Fruit fly (Drosophila melanogaster) whole organism, embryonic: Measurements from ENCODE around the gene nan.

Experiments
- Blimp-1 ChIP-seq: fragments of 200-800 bp; sonication (Bioruptor generic); optimal IDR thresholded peaks from 3 replicates; lab custom pipeline; 2018; ENCODE audit warnings: missing biosample characterization, missing genetic modification characterization, mild to moderate bottlenecking, moderate library complexity, missing genetic modification reagents
- CG10654 ChIP-seq: fragments of 200-800 bp; sonication (Bioruptor generic); optimal IDR thresholded peaks from 2 replicates; lab custom pipeline; 2016; ENCODE audit warnings: missing biosample characterization, missing genetic modification characterization
- CG10959 ChIP-seq: fragments of 200-800 bp; sonication (Bioruptor generic); IDR thresholded peaks from 2 replicates; pipeline ENCODE4 v1.3.6; 2022; ENCODE audit warnings: missing biosample characterization, missing genetic modification characterization
- CG10979 ChIP-seq: fragments of 200-800 bp; sonication (Bioruptor generic); optimal IDR thresholded peaks from 2 replicates; lab custom pipeline; 2018; ENCODE audit warnings: missing biosample characterization, mild to moderate bottlenecking, missing genetic modification characterization, moderate library complexity
- CG11504 ChIP-seq: fragments of 200-800 bp; sonication (Bioruptor generic); optimal IDR thresholded peaks from 3 replicates; lab custom pipeline; 2019; ENCODE audit warnings: missing biosample characterization, mild to moderate bottlenecking, missing genetic modification characterization, moderate library complexity
- CG12071 ChIP-seq: fragments of 200-800 bp; sonication (Bioruptor generic); optimal IDR thresholded peaks from 3 replicates; lab custom pipeline; 2018; ENCODE audit warnings: missing biosample characterization, mild to moderate bottlenecking, missing genetic modification characterization
- CG13424 ChIP-seq: fragments of 200-800 bp; sonication (Bioruptor generic); optimal IDR thresholded peaks from 2 replicates; lab custom pipeline; 2019; ENCODE audit warnings: missing biosample characterization, mild to moderate bottlenecking, missing genetic modification characterization, moderate library complexity
- CG14860 ChIP-seq: fragments of 200-800 bp; sonication (Bioruptor generic); IDR thresholded peaks from 3 replicates; pipeline ENCODE4 v1.3.6; 2022; ENCODE audit warnings: missing biosample characterization, missing genetic modification characterization; ENCODE audit not compliant: partially characterized antibody
- CG17361 ChIP-seq: fragments of 200-800 bp; sonication (Bioruptor generic); IDR thresholded peaks from 3 replicates; pipeline ENCODE4 v1.3.6; 2022; ENCODE audit warnings: missing biosample characterization, missing genetic modification characterization
- CG17568 ChIP-seq: fragments of 200-800 bp; sonication (Bioruptor generic); optimal IDR thresholded peaks from 2 replicates; lab custom pipeline; 2018; ENCODE audit warnings: missing biosample characterization, mild to moderate bottlenecking, missing genetic modification characterization, moderate library complexity
- CG1792 ChIP-seq: fragments of 200-800 bp; sonication (Bioruptor generic); optimal IDR thresholded peaks from 2 replicates; lab custom pipeline; 2016; ENCODE audit warnings: missing biosample characterization, missing genetic modification characterization
- CG2875 ChIP-seq: fragments of 200-800 bp; sonication (Bioruptor generic); optimal IDR thresholded peaks from 2 replicates; lab custom pipeline; 2017; ENCODE audit warnings: missing biosample characterization, mild to moderate bottlenecking, missing genetic modification characterization, missing genetic modification reagents
- CG30431 ChIP-seq: fragments of 200-800 bp; sonication (Bioruptor generic); optimal IDR thresholded peaks from 2 replicates; lab custom pipeline; 2017; ENCODE audit warnings: missing biosample characterization, missing genetic modification characterization
- CG32772 ChIP-seq: fragments of 200-800 bp; sonication (Bioruptor generic); IDR thresholded peaks from 2 replicates; pipeline ENCODE4 v1.3.6; 2022; ENCODE audit warnings: missing biosample characterization, missing genetic modification characterization
- CG34376 ChIP-seq: fragments of 200-800 bp; sonication (Bioruptor generic); optimal IDR thresholded peaks from 2 replicates; lab custom pipeline; 2018; ENCODE audit warnings: missing biosample characterization, mild to moderate bottlenecking, missing genetic modification characterization
- CG4360 ChIP-seq: fragments of 200-800 bp; sonication (Bioruptor generic); IDR thresholded peaks from 2 replicates; pipeline ENCODE4 v1.3.6; 2022; ENCODE audit warnings: missing biosample characterization, missing genetic modification characterization
- CG4404 ChIP-seq: fragments of 200-800 bp; sonication (Bioruptor generic); IDR thresholded peaks from 2 replicates; pipeline ENCODE4 v1.3.6; 2022; ENCODE audit warnings: missing biosample characterization, missing genetic modification characterization
- CG4424 ChIP-seq: fragments of 200-800 bp; sonication (Bioruptor generic); optimal IDR thresholded peaks from 3 replicates; lab custom pipeline; 2016; ENCODE audit warnings: missing biosample characterization, missing genetic modification characterization
- CG6683 ChIP-seq: fragments of 200-800 bp; sonication (Bioruptor generic); optimal IDR thresholded peaks from 2 replicates; lab custom pipeline; 2017; ENCODE audit warnings: missing biosample characterization, mild to moderate bottlenecking, missing genetic modification characterization, missing genetic modification reagents
- CG7839 ChIP-seq: fragments of 200-800 bp; sonication (Bioruptor generic); optimal IDR thresholded peaks from 3 replicates; lab custom pipeline; 2018; ENCODE audit warnings: missing biosample characterization, mild to moderate bottlenecking, missing genetic modification characterization, moderate library complexity
- CG8290 ChIP-seq, 3 experiments: fragments of 200-800 bp; sonication (Bioruptor generic); optimal IDR thresholded peaks; 2 replicates each; lab custom pipeline; 2016 to 2019; ENCODE audit warnings: missing biosample characterization in 3 of 3, missing genetic modification characterization in 3 of 3, mild to moderate bottlenecking in 2 of 3, moderate library complexity in 1 of 3
- CG8924 ChIP-seq: fragments of 200-800 bp; optimal IDR thresholded peaks from 3 replicates; lab custom pipeline; 2019; ENCODE audit warnings: missing biosample characterization, mild to moderate bottlenecking, missing genetic modification characterization, moderate library complexity
- CG9727 ChIP-seq: fragments of 200-800 bp; sonication (Bioruptor generic); optimal IDR thresholded peaks from 3 replicates; lab custom pipeline; 2017; ENCODE audit warnings: missing biosample characterization, mild to moderate bottlenecking, missing genetic modification characterization
- Camta ChIP-seq: fragments of 200-800 bp; sonication (Bioruptor generic); optimal IDR thresholded peaks from 2 replicates; lab custom pipeline; 2016; ENCODE audit warnings: missing biosample characterization, missing genetic modification characterization
- CoRest ChIP-seq: fragments of 200-800 bp; sonication (Bioruptor generic); optimal IDR thresholded peaks from 3 replicates; lab custom pipeline; 2018; ENCODE audit warnings: missing biosample characterization, mild to moderate bottlenecking, missing genetic modification characterization, moderate library complexity
- CrebB ChIP-seq: fragments of 200-800 bp; sonication (Bioruptor generic); optimal IDR thresholded peaks from 3 replicates; lab custom pipeline; 2018; ENCODE audit warnings: missing biosample characterization, mild to moderate bottlenecking, missing genetic modification characterization
- D ChIP-seq, 2 experiments: fragments of 200-800 bp in 1 of 2; fragments of >200 bp in 1 of 2; sonication (Bioruptor generic) in 1 of 2; optimal IDR thresholded peaks; 2 replicates in 1 of 2; 3 replicates in 1 of 2; lab custom pipeline; 2017; ENCODE audit warnings: mild to moderate bottlenecking in 1 of 2, missing biosample characterization in 1 of 2, missing genetic modification characterization in 1 of 2, missing genetic modification reagents in 1 of 2
- Ets65A ChIP-seq: fragments of 200-800 bp; sonication (Bioruptor generic); peaks from one replicate; lab custom pipeline; 2016; ENCODE audit warnings: missing biosample characterization, missing genetic modification characterization
- HLH3B ChIP-seq: fragments of 200-800 bp; sonication (Bioruptor generic); IDR thresholded peaks from 2 replicates; pipeline ENCODE4 v1.3.6; 2022; ENCODE audit warnings: missing biosample characterization, missing genetic modification characterization
- Hr39 ChIP-seq: fragments of >200 bp; optimal IDR thresholded peaks from 2 replicates; lab custom pipeline; 2017
- Hsf ChIP-seq: fragments of 200-800 bp; sonication (Bioruptor generic); optimal IDR thresholded peaks from 3 replicates; lab custom pipeline; 2016; ENCODE audit warnings: missing biosample characterization, missing genetic modification characterization
- Kr ChIP-seq: fragments of 200-800 bp; sonication (Bioruptor generic); optimal IDR thresholded peaks from 2 replicates; lab custom pipeline; 2017; ENCODE audit warnings: missing biosample characterization, mild to moderate bottlenecking, missing genetic modification characterization
- Med ChIP-seq: fragments of 200-800 bp; sonication (Bioruptor generic); peaks from one replicate; lab custom pipeline; 2016; ENCODE audit warnings: missing biosample characterization, missing genetic modification characterization, mild to moderate bottlenecking, inconsistent platforms, moderate library complexity
- Meics ChIP-seq: fragments of 200-800 bp; sonication (Bioruptor generic); optimal IDR thresholded peaks from 2 replicates; lab custom pipeline; 2017; ENCODE audit warnings: missing biosample characterization, mild to moderate bottlenecking, missing genetic modification characterization
- Nf-YB ChIP-seq: fragments of 200-800 bp; sonication (Bioruptor generic); optimal IDR thresholded peaks from 3 replicates; lab custom pipeline; 2019; ENCODE audit warnings: missing biosample characterization, mild to moderate bottlenecking, missing genetic modification characterization, moderate library complexity
- Rfx ChIP-seq: fragments of 200-800 bp; sonication (Bioruptor generic); IDR thresholded peaks from 2 replicates; pipeline ENCODE4 v1.3.6; 2022; ENCODE audit warnings: missing biosample characterization, missing genetic modification characterization
- Sox100B ChIP-seq: fragments of 200-800 bp; sonication (Bioruptor generic); optimal IDR thresholded peaks from 3 replicates; lab custom pipeline; 2018; ENCODE audit warnings: missing biosample characterization, mild to moderate bottlenecking, missing genetic modification characterization
- Spps ChIP-seq: fragments of 200-800 bp; sonication (Bioruptor generic); optimal IDR thresholded peaks from 2 replicates; lab custom pipeline; 2018; ENCODE audit warnings: missing biosample characterization, mild to moderate bottlenecking, missing genetic modification characterization
- Sry-β ChIP-seq: fragments of 200-800 bp; sonication (Bioruptor generic); optimal IDR thresholded peaks from 2 replicates; lab custom pipeline; 2018; ENCODE audit warnings: missing biosample characterization, mild to moderate bottlenecking, missing genetic modification characterization, moderate library complexity
- ase ChIP-seq: fragments of 200-800 bp; sonication (Bioruptor generic); IDR thresholded peaks from 3 replicates; pipeline ENCODE4 v1.3.6; 2022; ENCODE audit warnings: missing biosample characterization, missing genetic modification characterization
- ems ChIP-seq: fragments of 200-800 bp; sonication (Bioruptor generic); optimal IDR thresholded peaks from 3 replicates; lab custom pipeline; 2016; ENCODE audit warnings: missing biosample characterization, missing genetic modification characterization
- eve ChIP-seq, 2 experiments: fragments of >200 bp; optimal IDR thresholded peaks; 2 replicates each; lab custom pipeline; 2017; ENCODE audit warnings: missing biosample characterization in 2 of 2, missing genetic modification characterization in 2 of 2
- hkb ChIP-seq, 2 experiments: fragments of 200-800 bp in 1 of 2; fragments of >200 bp in 1 of 2; sonication (Bioruptor generic) in 1 of 2; IDR thresholded peaks in 1 of 2; optimal IDR thresholded peaks in 1 of 2; 2 replicates each; pipeline versions ENCODE4 v1.3.6 to Lab custom; 2017 to 2022; ENCODE audit warnings: missing biosample characterization in 1 of 2, missing genetic modification characterization in 1 of 2
- jing ChIP-seq: fragments of 200-800 bp; sonication (Bioruptor generic); optimal IDR thresholded peaks from 2 replicates; lab custom pipeline; 2018; ENCODE audit warnings: missing biosample characterization, mild to moderate bottlenecking, missing genetic modification characterization
- kni ChIP-seq: fragments of 200-800 bp; sonication (Bioruptor generic); optimal IDR thresholded peaks from 3 replicates; lab custom pipeline; 2017; ENCODE audit warnings: mild to moderate bottlenecking, missing biosample characterization, missing genetic modification reagents, missing genetic modification characterization
- pan ChIP-seq, 4 experiments: fragments of >200 bp in 3 of 4; fragments of 200-800 bp in 1 of 4; sonication (Bioruptor generic) in 1 of 4; optimal IDR thresholded peaks in 3 of 4; IDR thresholded peaks in 1 of 4; 2 replicates each; pipeline versions ENCODE4 v1.3.6 to Lab custom; 2017 to 2022; ENCODE audit warnings: missing biosample characterization in 2 of 4, missing genetic modification characterization in 2 of 4, mixed read lengths in 1 of 4
- trem ChIP-seq: fragments of 200-800 bp; optimal IDR thresholded peaks from 3 replicates; lab custom pipeline; 2019; ENCODE audit warnings: missing biosample characterization, mild to moderate bottlenecking, missing genetic modification characterization, moderate library complexity
- yki ChIP-seq: fragments of >200 bp; optimal IDR thresholded peaks from 3 replicates; lab custom pipeline; 2018
- zen ChIP-seq: fragments of 200-800 bp; sonication (Bioruptor generic); optimal IDR thresholded peaks from 3 replicates; lab custom pipeline; 2018; ENCODE audit warnings: missing biosample characterization, mild to moderate bottlenecking, missing genetic modification characterization, moderate library complexity

nan gene

dm6 chr3L:14166271-14166670 is 23.2 kb downstream of the nan start (continued):
- no peak for TF ChIP-seq Sox100B (GFP tag; lab: Kevin White, UChicago)
- TF ChIP-seq Sry-β: no peak
- peak; percentile 34 for TF ChIP-seq CG4424 (GFP tag; lab: Kevin White, UChicago)
- TF ChIP-seq CrebB (tag; lab: Kevin White, UChicago): no peak
- no peak for TF ChIP-seq CG34376 (GFP tag; lab: Kevin White, UChicago)
- peak; percentile 84 for TF ChIP-seq Med (GFP tag; lab: Kevin White, UChicago)
- peak; percentile 12 for TF ChIP-seq CG30431 (GFP tag; lab: Kevin White, UChicago)
- no peak for TF ChIP-seq CG1792 (GFP tag; lab: Kevin White, UChicago)
- TF ChIP-seq Kr (GFP tag; lab: Kevin White, UChicago): no peak
- no peak for TF ChIP-seq Meics
- TF ChIP-seq CG4360 (GFP tag; lab: Robert Waterston, UW): no peak
- peak; percentile 42 for TF ChIP-seq CG2875 (GFP tag; lab: Kevin White, UChicago)
- no peak for TF ChIP-seq CG12071 (GFP tag; lab: Kevin White, UChicago)
- TF ChIP-seq yki (lab: Kevin White, UChicago): no peak
- TF ChIP-seq Nf-YB (GFP tag; lab: Kevin White, UChicago): peak; percentile 44
- TF ChIP-seq D (optimal IDR thresholded peaks at IDR 0.05; lab: Kevin White, UChicago): no peak
- peak; percentile 38 for TF ChIP-seq D (GFP tag; optimal IDR thresholded peaks at IDR 0.05; lab: Kevin White, UChicago)
- no peak for TF ChIP-seq CG17361 (GFP tag; lab: Robert Waterston, UW)
- peak; percentile 12 for TF ChIP-seq ems (GFP tag; lab: Kevin White, UChicago)
- peak; percentile 21 for TF ChIP-seq trem (tag; lab: Kevin White, UChicago)
- TF ChIP-seq ase: no peak
- TF ChIP-seq CG11504 (tag; lab: Kevin White, UChicago): peak; percentile 21
- peak; percentile 36 for TF ChIP-seq CoRest (tag; lab: Kevin White, UChicago)
- TF ChIP-seq CG32772 (GFP tag; lab: Robert Waterston, UW): peak; percentile 25; the same call in 1 of the 2 replicates
- TF ChIP-seq CG10654 (GFP tag; lab: Kevin White, UChicago): peak; percentile 15
- TF ChIP-seq CG9727 (GFP tag; lab: Kevin White, UChicago): peak; percentile 15
- peak; percentile 42 for TF ChIP-seq Blimp-1
- TF ChIP-seq Hsf (GFP tag; lab: Kevin White, UChicago): peak; percentile 7
- peak; percentile 71 for TF ChIP-seq CG10959
- peak; percentile 25 for TF ChIP-seq CG13424
- TF ChIP-seq kni: no peak
- peak; percentile 16; the same call in 1 of the 2 replicates for TF ChIP-seq CG4404 (GFP tag; lab: Robert Waterston, UW)
- peak; percentile 38 for TF ChIP-seq CG7839 (tag; lab: Kevin White, UChicago)
- no peak for TF ChIP-seq Spps (tag; lab: Kevin White, UChicago)
- TF ChIP-seq jing: peak; percentile 36
- TF ChIP-seq Hr39 (lab: Kevin White, UChicago): no peak
- TF ChIP-seq Ets65A (GFP tag; lab: Kevin White, UChicago): peak; percentile 33
- TF ChIP-seq CG8924: peak; percentile 39
- peak; percentile 19 for TF ChIP-seq Camta (GFP tag; lab: Kevin White, UChicago)
- TF ChIP-seq CG14860: 0 out of 3 replicates have a peak, but pooled peaks have one; percentile 24
- TF ChIP-seq CG10979 (tag; lab: Kevin White, UChicago): peak; percentile 66
- TF ChIP-seq CG6683 (GFP tag; lab: Kevin White, UChicago): no peak
- TF ChIP-seq zen (tag; lab: Kevin White, UChicago): peak; percentile 27
- no peak for TF ChIP-seq CG8290 (GFP tag; optimal IDR thresholded peaks at IDR 0.05; lab: Kevin White, UChicago)
- peak in 1 of 2 experiments; percentile 25 for TF ChIP-seq CG8290 (tag; optimal IDR thresholded peaks at IDR 0.05; lab: Kevin White, UChicago)
- TF ChIP-seq Rfx (GFP tag; lab: Robert Waterston, UW): no peak
- TF ChIP-seq pan (optimal IDR thresholded peaks at IDR 0.05; lab: Kevin White, UChicago): peak in 1 of 2 experiments; percentile 26
- TF ChIP-seq pan (GFP tag; optimal IDR thresholded peaks at IDR 0.05 in 1 of 2, IDR thresholded peaks at IDR 0.05 in 1 of 2): peak in 1 of 2 experiments; percentile 34
- TF ChIP-seq HLH3B: peak; percentile 39; the same call in 1 of the 2 replicates
- TF ChIP-seq CG17568 (GFP tag; lab: Kevin White, UChicago): no peak
- no peak for TF ChIP-seq hkb (optimal IDR thresholded peaks at IDR 0.05; lab: Kevin White, UChicago)
- TF ChIP-seq hkb (GFP tag; IDR thresholded peaks at IDR 0.05; lab: Robert Waterston, UW): peak; percentile 35; the same call in 1 of the 2 replicates
- no peak for TF ChIP-seq eve (GFP tag; optimal IDR thresholded peaks at IDR 0.05; lab: Kevin White, UChicago)
